Worm (Caenorhabditis elegans): Measurements from ENCODE around the gene B0507.4.

Gene B0507.4

DNA sequence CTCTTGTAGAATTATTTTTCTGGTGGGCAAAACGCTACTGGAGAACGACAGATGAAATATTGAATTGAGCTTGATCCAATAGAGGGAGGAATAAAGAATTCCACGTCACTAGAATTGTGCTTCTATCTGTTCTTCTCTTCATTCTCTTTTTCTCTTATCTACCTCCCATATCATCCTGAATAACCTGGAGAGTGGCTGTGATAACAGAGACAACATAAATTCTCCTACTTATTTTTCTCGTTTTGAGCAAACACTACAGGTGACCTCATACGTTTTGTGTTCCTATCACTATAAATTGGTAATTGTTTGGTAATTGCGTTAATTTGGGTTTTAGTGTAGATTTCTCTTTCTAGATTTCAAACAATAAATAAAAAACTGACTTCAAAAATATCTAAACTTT lies 26.4 kb downstream of the B0507.4 start:
- TF ChIP-seq efl-1 (optimal IDR thresholded peaks at IDR 0.05) (no peak), efl-1 (GFP tag; optimal IDR thresholded peaks at IDR 0.05 in 1 of 2) (peak in 1 of 2 experiments; percentile 34), lin-14 (GFP tag; optimal IDR thresholded peaks at IDR 0.05) (peak; percentile 2), pqm-1 (tag; optimal IDR thresholded peaks at IDR 0.05) (peak; percentile 63), elt-2 (tag; optimal IDR thresholded peaks at IDR 0.05) (peak; percentile 17), egl-13 (tag; optimal IDR thresholded peaks at IDR 0.05) (no peak)

DNA sequence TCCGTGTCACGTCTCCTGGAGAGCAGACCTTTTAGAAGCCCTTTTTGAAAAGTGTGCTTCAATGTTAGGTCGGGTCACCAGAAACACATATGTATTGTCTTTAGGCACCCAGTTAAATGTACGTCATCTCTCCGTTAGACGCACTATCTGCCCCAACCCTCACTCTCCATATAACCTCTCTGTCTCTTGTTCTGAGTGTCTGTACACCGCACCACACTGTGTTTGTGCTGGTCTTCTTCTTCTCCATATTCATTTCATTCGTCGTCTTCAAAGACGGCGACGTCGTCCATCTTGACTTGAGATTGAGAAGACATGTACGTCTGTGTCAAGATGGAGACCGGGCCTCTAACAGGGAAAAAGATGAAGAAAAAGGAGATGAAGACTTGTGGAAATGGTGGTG lies 27.3 kb downstream of the B0507.4 start:
- peak; percentile 39 for TF ChIP-seq mep-1 (tag; optimal IDR thresholded peaks at IDR 0.05)
- peak; percentile 1 for TF ChIP-seq nhr-20 (tag; optimal IDR thresholded peaks at IDR 0.05)
- no peak for TF ChIP-seq jun-1 (tag; optimal IDR thresholded peaks at IDR 0.05)
- TF ChIP-seq tlp-1 (tag; optimal IDR thresholded peaks at IDR 0.05): no peak
- no peak for TF ChIP-seq nhr-47 (tag; optimal IDR thresholded peaks at IDR 0.05)
- no peak for TF ChIP-seq isw-1 (GFP tag; IDR thresholded peaks at IDR 0.05)
- no peak for TF ChIP-seq nhr-76 (tag; optimal IDR thresholded peaks at IDR 0.05)
- TF ChIP-seq C16A3.4 (tag; optimal IDR thresholded peaks at IDR 0.05): no peak
- TF ChIP-seq lin-14 (GFP tag; optimal IDR thresholded peaks at IDR 0.05): peak; percentile 13

DNA sequence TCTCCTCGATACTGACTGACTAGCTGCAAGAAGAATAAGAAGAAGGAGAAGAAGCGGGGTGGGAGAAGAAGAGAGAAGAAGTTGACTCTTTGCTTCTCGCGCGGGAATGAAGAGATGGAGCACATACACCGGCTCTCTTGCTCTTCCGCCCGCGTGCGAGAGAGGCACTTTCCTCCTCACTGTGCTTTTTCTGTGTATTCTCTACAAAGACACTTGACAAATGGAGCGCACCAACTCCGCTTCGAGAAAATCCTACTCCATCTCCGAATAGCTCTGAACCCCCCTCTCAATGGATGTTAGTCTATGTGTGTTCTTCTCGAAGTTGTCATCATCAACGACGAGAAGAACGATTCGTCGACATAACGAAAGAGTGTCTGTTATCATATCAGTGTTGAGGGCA lies 29.7 kb downstream of the B0507.4 start:
- TF ChIP-seq nhr-85 (tag) (no peak), efl-1 (optimal IDR thresholded peaks at IDR 0.05) (no peak), efl-1 (GFP tag; optimal IDR thresholded peaks at IDR 0.05 in 1 of 2) (no peak), zag-1 (tag; optimal IDR thresholded peaks at IDR 0.05) (no peak), xbp-1 (tag; optimal IDR thresholded peaks at IDR 0.05) (no peak), nhr-77 (tag; optimal IDR thresholded peaks at IDR 0.05) (peak; percentile 4), sptf-1 (tag; optimal IDR thresholded peaks at IDR 0.05) (no peak), swsn-7 (tag; optimal IDR thresholded peaks at IDR 0.05) (no peak)

DNA sequence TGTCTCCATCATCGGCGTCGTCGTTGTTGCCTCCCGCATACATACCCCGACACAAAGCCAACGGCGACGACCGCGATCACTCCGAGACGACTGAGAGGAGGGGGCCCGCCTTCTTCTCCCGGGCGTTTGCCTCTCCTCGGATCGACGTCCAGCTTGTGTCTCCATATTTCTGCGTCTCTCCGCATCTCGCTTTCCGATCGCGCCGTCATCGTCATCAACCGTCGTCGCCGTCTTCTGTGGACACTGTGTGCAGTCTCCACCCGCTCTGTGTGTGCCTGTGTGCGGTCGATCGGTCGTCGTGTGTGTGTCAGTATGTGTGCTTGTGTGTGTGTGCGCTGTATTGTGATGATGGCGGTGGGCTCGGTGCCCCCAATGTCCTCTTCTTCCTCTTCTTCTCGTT lies 30.8 kb downstream of the B0507.4 start:
- TF ChIP-seq isw-1 (GFP tag; IDR thresholded peaks at IDR 0.05) (no peak), mef-2 (tag; optimal IDR thresholded peaks at IDR 0.05) (no peak), nhr-237 (tag; optimal IDR thresholded peaks at IDR 0.05) (no peak), Y116A8C.19 (tag; optimal IDR thresholded peaks at IDR 0.05; ENCODE audit: borderline replicate concordance) (no peak), dpl-1 (GFP tag; optimal IDR thresholded peaks at IDR 0.05) (no peak), elt-2 (tag; optimal IDR thresholded peaks at IDR 0.05) (no peak), unc-30 (tag; optimal IDR thresholded peaks at IDR 0.05) (no peak), C04F5.9 (tag; optimal IDR thresholded peaks at IDR 0.05) (no peak), ceh-8 (GFP tag; optimal IDR thresholded peaks at IDR 0.05) (peak; percentile 39), ceh-90 (tag; optimal IDR thresholded peaks at IDR 0.05) (no peak), zip-4 (GFP tag; optimal IDR thresholded peaks at IDR 0.05) (no peak), nhr-77 (tag; optimal IDR thresholded peaks at IDR 0.05) (no peak), egl-27 (tag; optimal IDR thresholded peaks at IDR 0.05) (no peak), nhr-28 (tag; optimal IDR thresholded peaks at IDR 0.05) (no peak), sup-37 (GFP tag; optimal IDR thresholded peaks at IDR 0.05) (no peak), grh-1 (GFP tag; IDR thresholded peaks at IDR 0.05) (no peak), lir-3 (tag; optimal IDR thresholded peaks at IDR 0.05; ENCODE audit: poor library complexity) (no peak), elt-3 (tag; optimal IDR thresholded peaks at IDR 0.05) (no peak), hlh-4 (tag; optimal IDR thresholded peaks at IDR 0.05) (no peak), nhr-90 (tag; optimal IDR thresholded peaks at IDR 0.05; ENCODE audit: poor library complexity) (peak; percentile 29), nhr-71 (tag; optimal IDR thresholded peaks at IDR 0.05) (peak; percentile 48), unc-130 (tag; optimal IDR thresholded peaks at IDR 0.05) (no peak), ceh-63 (GFP tag; optimal IDR thresholded peaks at IDR 0.05) (no peak), rnt-1 (tag; optimal IDR thresholded peaks at IDR 0.05) (peak; percentile 49), zag-1 (tag; optimal IDR thresholded peaks at IDR 0.05) (no peak), aha-1 (tag; optimal IDR thresholded peaks at IDR 0.05) (no peak), blmp-1 (tag; optimal IDR thresholded peaks at IDR 0.05) (no peak), unc-86 (tag; optimal IDR thresholded peaks at IDR 0.05) (no peak), nhr-47 (tag; optimal IDR thresholded peaks at IDR 0.05) (no peak), skn-1 (tag; optimal IDR thresholded peaks at IDR 0.05) (no peak), lin-14 (GFP tag; optimal IDR thresholded peaks at IDR 0.05) (peak; percentile 66), ztf-11 (tag; optimal IDR thresholded peaks at IDR 0.05) (no peak), ces-1 (GFP tag; optimal IDR thresholded peaks at IDR 0.05) (no peak), efl-1 (optimal IDR thresholded peaks at IDR 0.05) (no peak), efl-1 (GFP tag; optimal IDR thresholded peaks at IDR 0.05 in 1 of 2) (peak in 1 of 2 experiments; percentile 70), unc-62 (GFP tag; optimal IDR thresholded peaks at IDR 0.05) (no peak)
